Fruit fly (Drosophila melanogaster) whole organism, embryonic: ENCODE results near the gene Glut4EF.

ENCODE experiments used
- Atf-2 ChIP-seq: fragments of 200-800 bp; sonication (Bioruptor generic); optimal IDR thresholded peaks from 2 replicates; lab custom pipeline; 2016; ENCODE audit warnings: missing biosample characterization, missing genetic modification characterization
- B-H1 ChIP-seq: fragments of 200-800 bp; sonication (Bioruptor generic); IDR thresholded peaks from 3 replicates; pipeline ENCODE4 v1.3.6; 2022; ENCODE audit warnings: missing biosample characterization, missing genetic modification characterization
- Blimp-1 ChIP-seq: fragments of 200-800 bp; sonication (Bioruptor generic); optimal IDR thresholded peaks from 3 replicates; lab custom pipeline; 2018; ENCODE audit warnings: missing biosample characterization, missing genetic modification characterization, mild to moderate bottlenecking, moderate library complexity, missing genetic modification reagents
- CG10209 ChIP-seq: fragments of 200-800 bp; sonication (Bioruptor generic); optimal IDR thresholded peaks from 3 replicates; lab custom pipeline; 2017; ENCODE audit warnings: missing biosample characterization, mild to moderate bottlenecking, missing genetic modification characterization, missing genetic modification reagents
- CG10321 ChIP-seq: fragments of 200-800 bp; sonication (Bioruptor generic); IDR thresholded peaks from 2 replicates; pipeline ENCODE4 v1.3.6; 2022; ENCODE audit warnings: missing biosample characterization, missing genetic modification characterization
- CG10366 ChIP-seq: fragments of 200-800 bp; sonication (Bioruptor generic); IDR thresholded peaks from 2 replicates; pipeline ENCODE4 v1.3.6; 2022; ENCODE audit warnings: missing biosample characterization, missing genetic modification characterization
- CG12236 ChIP-seq: fragments of 200-800 bp; sonication (Bioruptor generic); optimal IDR thresholded peaks from 2 replicates; lab custom pipeline; 2016; ENCODE audit warnings: missing biosample characterization, missing genetic modification characterization
- CG12391 ChIP-seq: fragments of 200-800 bp; sonication (Bioruptor generic); optimal IDR thresholded peaks from 3 replicates; lab custom pipeline; 2018; ENCODE audit warnings: missing biosample characterization, mild to moderate bottlenecking, missing genetic modification characterization, moderate library complexity
- CG13287 ChIP-seq: fragments of 200-800 bp; sonication (Bioruptor generic); IDR thresholded peaks from 2 replicates; pipeline ENCODE4 v1.3.6; 2022; ENCODE audit warnings: missing biosample characterization, missing genetic modification characterization; ENCODE audit not compliant: partially characterized antibody
- CG16815 ChIP-seq: fragments of 200-800 bp; sonication (Bioruptor generic); optimal IDR thresholded peaks from 3 replicates; lab custom pipeline; 2017; ENCODE audit warnings: missing biosample characterization, mild to moderate bottlenecking, missing genetic modification characterization
- CG17328 ChIP-seq: fragments of 200-800 bp; sonication (Bioruptor generic); IDR thresholded peaks from 2 replicates; pipeline ENCODE4 v1.3.6; 2022; ENCODE audit warnings: missing biosample characterization, missing genetic modification characterization
- CG17612 ChIP-seq: fragments of 200-800 bp; sonication (Bioruptor generic); IDR thresholded peaks from 2 replicates; pipeline ENCODE4 v1.3.6; 2022; ENCODE audit warnings: missing biosample characterization, missing genetic modification characterization
- CG17829 ChIP-seq: fragments of 200-800 bp; optimal IDR thresholded peaks from 2 replicates; lab custom pipeline; 2019; ENCODE audit warnings: missing biosample characterization, mild to moderate bottlenecking, missing genetic modification characterization, moderate library complexity
- CG2889 ChIP-seq: fragments of 200-800 bp; sonication (Bioruptor generic); IDR thresholded peaks from 3 replicates; pipeline ENCODE4 v1.3.6; 2022; ENCODE audit warnings: missing biosample characterization, missing genetic modification characterization
- CG31224 ChIP-seq: fragments of 200-800 bp; sonication (Bioruptor generic); IDR thresholded peaks from 2 replicates; pipeline ENCODE4 v1.3.6; 2022; ENCODE audit warnings: missing biosample characterization, missing genetic modification characterization
- CG3281 ChIP-seq: fragments of 200-800 bp; sonication (Bioruptor generic); optimal IDR thresholded peaks from 3 replicates; lab custom pipeline; 2017; ENCODE audit warnings: missing biosample characterization, mild to moderate bottlenecking, missing genetic modification characterization
- CG3838 ChIP-seq: fragments of 200-800 bp; sonication (Bioruptor generic); optimal IDR thresholded peaks from 3 replicates; lab custom pipeline; 2016; ENCODE audit warnings: missing biosample characterization, missing genetic modification characterization
- CG5180 ChIP-seq: fragments of 200-800 bp; sonication (Bioruptor generic); optimal IDR thresholded peaks from 3 replicates; lab custom pipeline; 2017; ENCODE audit warnings: missing biosample characterization, missing genetic modification characterization, mild to moderate bottlenecking, moderate library complexity, missing genetic modification reagents
- CG6689 ChIP-seq: fragments of 200-800 bp; sonication (Bioruptor generic); IDR thresholded peaks from 2 replicates; pipeline ENCODE4 v1.3.6; 2022; ENCODE audit warnings: missing biosample characterization, missing genetic modification characterization
- CG8478 ChIP-seq: fragments of >200 bp; optimal IDR thresholded peaks from 2 replicates; lab custom pipeline; 2018
- CG8765 ChIP-seq: fragments of 200-800 bp; sonication (Bioruptor generic); IDR thresholded peaks from 2 replicates; pipeline ENCODE4 v1.3.6; 2022; ENCODE audit warnings: missing biosample characterization, missing genetic modification characterization
- CG9932 ChIP-seq: fragments of 200-800 bp; sonication (Bioruptor generic); IDR thresholded peaks from 2 replicates; pipeline ENCODE4 v1.3.6; 2022; ENCODE audit warnings: missing biosample characterization, missing genetic modification characterization
- Ets65A ChIP-seq: fragments of 200-800 bp; sonication (Bioruptor generic); peaks from one replicate; lab custom pipeline; 2016; ENCODE audit warnings: missing biosample characterization, missing genetic modification characterization
- Fer3 ChIP-seq: fragments of 200-800 bp; sonication (Bioruptor generic); optimal IDR thresholded peaks from 2 replicates; lab custom pipeline; 2018; ENCODE audit warnings: missing biosample characterization, mild to moderate bottlenecking, missing genetic modification characterization, moderate library complexity
- Mad ChIP-seq: fragments of 200-800 bp; sonication (Bioruptor generic); optimal IDR thresholded peaks from 2 replicates; lab custom pipeline; 2016; ENCODE audit warnings: missing biosample characterization, missing genetic modification characterization
- NC2β ChIP-seq: fragments of 200-800 bp; sonication (Bioruptor generic); optimal IDR thresholded peaks from 2 replicates; lab custom pipeline; 2016; ENCODE audit warnings: missing biosample characterization, missing genetic modification characterization
- Opbp ChIP-seq: fragments of 200-800 bp; sonication (Bioruptor generic); IDR thresholded peaks from 3 replicates; pipeline ENCODE4 v1.3.6; 2022; ENCODE audit warnings: missing biosample characterization, missing genetic modification characterization; ENCODE audit not compliant: partially characterized antibody
- PHDP ChIP-seq: fragments of 200-800 bp; sonication (Bioruptor generic); optimal IDR thresholded peaks from 3 replicates; lab custom pipeline; 2018; ENCODE audit warnings: missing biosample characterization, mild to moderate bottlenecking, missing genetic modification characterization, moderate library complexity
- amos ChIP-seq: fragments of 200-800 bp; sonication (Bioruptor generic); IDR thresholded peaks from 2 replicates; pipeline ENCODE4 v1.3.6; 2022; ENCODE audit warnings: missing biosample characterization, missing genetic modification characterization; ENCODE audit not compliant: partially characterized antibody
- aop ChIP-seq: fragments of 200-800 bp; sonication (Bioruptor generic); IDR thresholded peaks from 2 replicates; pipeline ENCODE4 v1.3.6; 2022; ENCODE audit warnings: missing biosample characterization, missing genetic modification characterization
- cato ChIP-seq: fragments of 200-800 bp; sonication (Bioruptor generic); optimal IDR thresholded peaks from 2 replicates; lab custom pipeline; 2016; ENCODE audit warnings: missing biosample characterization, missing genetic modification characterization, borderline replicate concordance
- chm ChIP-seq: fragments of 200-800 bp; sonication (Bioruptor generic); IDR thresholded peaks from 2 replicates; pipeline ENCODE4 v1.3.6; 2022; ENCODE audit warnings: missing biosample characterization, missing genetic modification characterization
- crc ChIP-seq: fragments of 200-800 bp; sonication (Bioruptor generic); optimal IDR thresholded peaks from 2 replicates; lab custom pipeline; 2016; ENCODE audit warnings: missing biosample characterization, missing genetic modification characterization
- dati ChIP-seq: fragments of 200-800 bp; sonication (Bioruptor generic); IDR thresholded peaks from 2 replicates; pipeline ENCODE4 v1.3.6; 2022; ENCODE audit warnings: missing biosample characterization, missing genetic modification characterization
- gce ChIP-seq: fragments of 200-800 bp; sonication (Bioruptor generic); IDR thresholded peaks from 3 replicates; pipeline ENCODE4 v1.3.6; 2022; ENCODE audit warnings: missing biosample characterization, missing genetic modification characterization
- gsb ChIP-seq: fragments of 200-800 bp; sonication (Bioruptor generic); IDR thresholded peaks from 2 replicates; pipeline ENCODE4 v1.3.6; 2022; ENCODE audit warnings: missing biosample characterization, missing genetic modification characterization
- h ChIP-seq: fragments of >200 bp; optimal IDR thresholded peaks from 2 replicates; lab custom pipeline; 2017
- ind ChIP-seq: fragments of 200-800 bp; sonication (Bioruptor generic); optimal IDR thresholded peaks from 3 replicates; lab custom pipeline; 2016; ENCODE audit warnings: missing biosample characterization, missing genetic modification characterization
- kay ChIP-seq: fragments of 200-800 bp; sonication (Bioruptor generic); optimal IDR thresholded peaks from 2 replicates; lab custom pipeline; 2016; ENCODE audit warnings: missing biosample characterization, missing genetic modification characterization
- klu ChIP-seq: fragments of 200-800 bp; sonication (Bioruptor generic); IDR thresholded peaks from 2 replicates; pipeline ENCODE4 v1.3.6; 2022; ENCODE audit warnings: missing biosample characterization, missing genetic modification characterization
- otp ChIP-seq: fragments of 200-800 bp; sonication (Bioruptor generic); IDR thresholded peaks from 3 replicates; pipeline ENCODE4, ENCODE4 v1.3.6; 2022; ENCODE audit warnings: missing biosample characterization, missing genetic modification characterization
- peb ChIP-seq: fragments of 200-800 bp; sonication (Bioruptor generic); IDR thresholded peaks from 2 replicates; pipeline ENCODE4 v1.3.6; 2022; ENCODE audit warnings: missing biosample characterization, missing genetic modification characterization
- phol ChIP-seq: fragments of 200-800 bp; sonication (Bioruptor generic); optimal IDR thresholded peaks from 3 replicates; lab custom pipeline; 2018; ENCODE audit warnings: missing biosample characterization, mild to moderate bottlenecking, missing genetic modification characterization, moderate library complexity
- pros ChIP-seq: fragments of 200-800 bp; sonication (Bioruptor generic); optimal IDR thresholded peaks from 3 replicates; lab custom pipeline; 2019; ENCODE audit warnings: missing biosample characterization, mild to moderate bottlenecking, missing genetic modification characterization, moderate library complexity
- psq ChIP-seq: fragments of 200-800 bp; sonication (Bioruptor generic); optimal IDR thresholded peaks from 2 replicates; lab custom pipeline; 2017; ENCODE audit warnings: missing biosample characterization, missing genetic modification characterization
- sd ChIP-seq: fragments of 200-800 bp; sonication (Bioruptor generic); optimal IDR thresholded peaks from 3 replicates; lab custom pipeline; 2018; ENCODE audit warnings: missing biosample characterization, mild to moderate bottlenecking, missing genetic modification characterization, moderate library complexity
- sob ChIP-seq: fragments of 200-800 bp; sonication (Bioruptor generic); IDR thresholded peaks from 2 replicates; pipeline ENCODE4 v1.3.6; 2022; ENCODE audit warnings: missing biosample characterization, missing genetic modification characterization
- tap ChIP-seq: fragments of 200-800 bp; optimal IDR thresholded peaks from 3 replicates; lab custom pipeline; 2019; ENCODE audit warnings: missing biosample characterization, mild to moderate bottlenecking, missing genetic modification characterization, moderate library complexity
- tio ChIP-seq: fragments of 200-800 bp; sonication (Bioruptor generic); optimal IDR thresholded peaks from 2 replicates; lab custom pipeline; 2017; ENCODE audit warnings: missing biosample characterization, missing genetic modification characterization, inconsistent platforms
- trh ChIP-seq: fragments of 200-800 bp; sonication (Bioruptor generic); optimal IDR thresholded peaks from 2 replicates; lab custom pipeline; 2016; ENCODE audit warnings: missing biosample characterization, missing genetic modification characterization
- usp ChIP-seq: fragments of >200 bp; optimal IDR thresholded peaks from 2 replicates; lab custom pipeline; 2017; ENCODE audit warnings: missing biosample characterization, missing genetic modification characterization

Gene Glut4EF

dm6 chr3R:10042664-10043372, 168.3 kb downstream of the Glut4EF start, which contains the start of the genes Mical and CG3909 (continued):
- no peak for TF ChIP-seq pros (GFP tag; lab: Kevin White, UChicago)
- peak; percentile 86 for TF ChIP-seq CG17328
- peak; percentile 85 for TF ChIP-seq PHDP (tag; lab: Kevin White, UChicago)
- TF ChIP-seq tap (tag; lab: Kevin White, UChicago): peak; percentile 85
- peak; percentile 88 for TF ChIP-seq Fer3
- TF ChIP-seq tio: peak; percentile 67
- TF ChIP-seq Atf-2 (GFP tag; lab: Kevin White, UChicago): peak; percentile 22
- TF ChIP-seq CG8478: no peak
- peak; percentile 76 for TF ChIP-seq CG10209
- TF ChIP-seq Opbp (GFP tag; lab: Robert Waterston, UW): no peak; the same call in 1 of the 3 replicates
- peak; percentile 50; the same call in 1 of the 2 replicates for TF ChIP-seq peb
- TF ChIP-seq CG5180 (GFP tag; lab: Kevin White, UChicago): peak; percentile 32
- peak; percentile 43; the same call in 1 of the 2 replicates for TF ChIP-seq aop (GFP tag; lab: Robert Waterston, UW)
- peak; percentile 42; the same call in 1 of the 2 replicates for TF ChIP-seq amos (GFP tag; lab: Robert Waterston, UW)
- peak; percentile 94 for TF ChIP-seq CG12391 (tag; lab: Kevin White, UChicago)
- TF ChIP-seq dati (GFP tag; lab: Robert Waterston, UW): 0 out of 2 replicates have a peak, but pooled peaks have one; percentile 12
- peak; percentile 76 for TF ChIP-seq gsb (GFP tag; lab: Robert Waterston, UW)
- peak; percentile 89 for TF ChIP-seq B-H1 (GFP tag; lab: Robert Waterston, UW)
- TF ChIP-seq usp: no peak
- TF ChIP-seq otp (GFP tag; lab: Robert Waterston, UW): peak; percentile 87
- peak; percentile 81 for TF ChIP-seq klu (GFP tag; lab: Robert Waterston, UW)
- TF ChIP-seq CG31224 (GFP tag; lab: Robert Waterston, UW): peak; percentile 77
- peak; percentile 83 for TF ChIP-seq CG10366 (GFP tag; lab: Robert Waterston, UW)
- TF ChIP-seq CG16815 (GFP tag; lab: Kevin White, UChicago): peak; percentile 66
- peak; percentile 68 for TF ChIP-seq cato (GFP tag; lab: Kevin White, UChicago)
- TF ChIP-seq CG9932 (GFP tag; lab: Robert Waterston, UW): peak; percentile 96
- TF ChIP-seq Ets65A (GFP tag; lab: Kevin White, UChicago): peak; percentile 90
- TF ChIP-seq sob (GFP tag; lab: Robert Waterston, UW): peak; percentile 88
- TF ChIP-seq ind (GFP tag; lab: Kevin White, UChicago): peak; percentile 86
- peak; percentile 43; the same call in 1 of the 2 replicates for TF ChIP-seq CG10321 (GFP tag; lab: Robert Waterston, UW)
- TF ChIP-seq Blimp-1 (GFP tag; lab: Kevin White, UChicago): peak; percentile 72
- TF ChIP-seq NC2β (GFP tag; lab: Kevin White, UChicago): peak; percentile 12
- TF ChIP-seq CG13287: peak; percentile 68
- peak; percentile 65; the same call in 1 of the 2 replicates for TF ChIP-seq CG8765 (GFP tag; lab: Robert Waterston, UW)
- peak; percentile 78 for TF ChIP-seq sd (tag; lab: Kevin White, UChicago)
- peak; percentile 6 for TF ChIP-seq CG3838 (GFP tag; lab: Kevin White, UChicago)
- TF ChIP-seq CG17829 (tag; lab: Kevin White, UChicago): peak; percentile 93
- peak; percentile 75 for TF ChIP-seq kay (GFP tag; lab: Kevin White, UChicago)
- TF ChIP-seq CG17612: peak; percentile 79
- TF ChIP-seq crc (GFP tag; lab: Kevin White, UChicago): no peak
- peak; percentile 85 for TF ChIP-seq chm (GFP tag; lab: Robert Waterston, UW)
- peak; percentile 69 for TF ChIP-seq psq (GFP tag; lab: Kevin White, UChicago)
- peak; percentile 92 for TF ChIP-seq phol (tag; lab: Kevin White, UChicago)
- peak; percentile 80 for TF ChIP-seq gce (GFP tag; lab: Robert Waterston, UW)
- peak; percentile 9 for TF ChIP-seq Mad (GFP tag; lab: Kevin White, UChicago)
- TF ChIP-seq CG6689 (GFP tag; lab: Robert Waterston, UW): peak; percentile 90
- peak; percentile 2 for TF ChIP-seq trh (GFP tag; lab: Kevin White, UChicago)
- no peak for TF ChIP-seq h (lab: Kevin White, UChicago)
- peak; percentile 70 for TF ChIP-seq CG3281
- peak; percentile 90 for TF ChIP-seq CG2889 (GFP tag; lab: Robert Waterston, UW)
- no peak for TF ChIP-seq CG12236 (GFP tag; lab: Kevin White, UChicago)
